Worm (Caenorhabditis elegans) whole organism, mixed stage, embryonic: Measurements from ENCODE around the gene ubc-24.

Experiments used
- ceh-43 ChIP-seq: fragments of 200-800 bp; sonication (Bioruptor generic); optimal IDR thresholded peaks from 2 replicates; lab custom pipeline; 2018; ENCODE audit warnings: mild to moderate bottlenecking, missing genetic modification characterization, moderate library complexity, missing compliant biosample characterization
- nhr-12 ChIP-seq: fragments of 150-350 bp; optimal IDR thresholded peaks from 2 replicates; lab custom pipeline; 2014; ENCODE audit warnings: missing biosample characterization, missing genetic modification characterization
- nhr-237 ChIP-seq: fragments of 150-350 bp; optimal IDR thresholded peaks from 2 replicates; lab custom pipeline; 2014; ENCODE audit warnings: missing biosample characterization, missing genetic modification characterization
- nhr-76 ChIP-seq: sonication (generic microtip); optimal IDR thresholded peaks from 2 replicates; lab custom pipeline; 2017; ENCODE audit warnings: missing biosample characterization, missing genetic modification characterization
- pha-4 ChIP-seq: fragments of 150-350 bp; optimal IDR thresholded peaks from 2 replicates; lab custom pipeline; 2018; ENCODE audit warnings: missing biosample characterization, missing genetic modification reagents, missing genetic modification characterization
- ztf-11 ChIP-seq: fragments of 150-350 bp; optimal IDR thresholded peaks from 2 replicates; lab custom pipeline; 2014; ENCODE audit warnings: missing biosample characterization, missing genetic modification characterization

- TF ChIP-seq nhr-237 (tag; lab: Kevin White, UChicago) (no peak), pha-4 (tag; lab: Kevin White, UChicago) (no peak), nhr-12 (no peak), nhr-76 (no peak), ceh-43 (no peak), ztf-11 (tag; lab: Kevin White, UChicago) (no peak)
These were observed 37.4 kb downstream of the ubc-24 start, which contains the start of gene eif-3.G for ce11 chrII:8442717-8443223.
